Worm (Caenorhabditis elegans): ENCODE results near the gene F17C11.22.

Gene F17C11.22

ce11 chrV:10965501-10965900 is 4.5 kb downstream of the F17C11.22 start, which contains the start of the genes ctf-4 and eef-1G (continued):
- peak; percentile 87; the same call in 1 of the 2 replicates for TF ChIP-seq madf-9 (GFP tag; conservative IDR thresholded peaks at IDR 0.05)
- no peak for TF ChIP-seq ztf-7 (tag; optimal IDR thresholded peaks at IDR 0.05)
- TF ChIP-seq F26F4.8 (GFP tag; conservative IDR thresholded peaks at IDR 0.05), result no peak
- peak; percentile 32 for TF ChIP-seq snpc-4 (tag; optimal IDR thresholded peaks at IDR 0.05)
- TF ChIP-seq lir-3 (tag; optimal IDR thresholded peaks at IDR 0.05), result peak; percentile 6
- TF ChIP-seq mxl-2 (GFP tag; conservative IDR thresholded peaks at IDR 0.05), result no peak
- no peak for TF ChIP-seq F44E2.7 (GFP tag; IDR thresholded peaks at IDR 0.05)
- TF ChIP-seq F49E8.2 (tag; optimal IDR thresholded peaks at IDR 0.05; ENCODE audit: borderline replicate concordance), result peak; percentile 51
- TF ChIP-seq ctbp-1 (GFP tag; IDR thresholded peaks at IDR 0.05), result peak; percentile 92
- no peak for TF ChIP-seq D1046.2 (GFP tag; IDR thresholded peaks at IDR 0.05)
- TF ChIP-seq nhr-102 (tag; optimal IDR thresholded peaks at IDR 0.05), result peak; percentile 96
- peak in 1 of 2 experiments; percentile 67 for TF ChIP-seq ZK546.5 (tag; optimal IDR thresholded peaks at IDR 0.05)
- peak in 1 of 2 experiments; percentile 76 for TF ChIP-seq mdl-1 (tag; optimal IDR thresholded peaks at IDR 0.05)
- TF ChIP-seq mes-2 (tag; optimal IDR thresholded peaks at IDR 0.05; ENCODE audit: poor library complexity, severe bottlenecking), result peak; percentile 93
- peak; percentile 64 for TF ChIP-seq vab-7 (GFP tag; IDR thresholded peaks at IDR 0.05)
- TF ChIP-seq nhr-6 (tag; optimal IDR thresholded peaks at IDR 0.05), result peak; percentile 97
- peak; percentile 60; the same call in 1 of the 2 replicates for TF ChIP-seq egl-43 (GFP tag; IDR thresholded peaks at IDR 0.05)
- peak; percentile 7; the same call in 1 of the 2 replicates for TF ChIP-seq Y48G9A.11 (GFP tag; IDR thresholded peaks at IDR 0.05)
- TF ChIP-seq lin-38 (GFP tag; IDR thresholded peaks at IDR 0.05), result peak; percentile 99
- peak; percentile 87 for TF ChIP-seq arid-1 (GFP tag; conservative IDR thresholded peaks at IDR 0.05)
- TF ChIP-seq Y5F2A.4 (GFP tag; optimal IDR thresholded peaks at IDR 0.05), result peak; percentile 28
- peak; percentile 84 for TF ChIP-seq jun-1 (tag; optimal IDR thresholded peaks at IDR 0.05)
- TF ChIP-seq pha-4 (GFP tag; IDR thresholded peaks at IDR 0.05), result peak; percentile 92
- peak; percentile 100 for TF ChIP-seq pha-4 (tag; optimal IDR thresholded peaks at IDR 0.05)
- no peak for TF ChIP-seq zag-1 (tag; optimal IDR thresholded peaks at IDR 0.05)
- peak in 1 of 2 experiments; percentile 97 for TF ChIP-seq unc-62 (GFP tag; optimal IDR thresholded peaks at IDR 0.05 in 1 of 2)
- TF ChIP-seq unc-62 (tag; optimal IDR thresholded peaks at IDR 0.05), result no peak
- TF ChIP-seq php-3 (GFP tag; IDR thresholded peaks at IDR 0.05), result peak; percentile 82
- peak; percentile 91 for TF ChIP-seq T20F7.1 (GFP tag; optimal IDR thresholded peaks at IDR 0.05)
- peak; percentile 91 for TF ChIP-seq hlh-30 (tag; optimal IDR thresholded peaks at IDR 0.05; ENCODE audit: insufficient read depth)
- peak; percentile 87; the same call in 1 of the 2 replicates for TF ChIP-seq nhr-42 (GFP tag; IDR thresholded peaks at IDR 0.05)
- peak; percentile 84 for TF ChIP-seq zfp-2 (tag; optimal IDR thresholded peaks at IDR 0.05)
- peak; percentile 94 for TF ChIP-seq lin-1 (GFP tag; IDR thresholded peaks at IDR 0.05)

DNA sequence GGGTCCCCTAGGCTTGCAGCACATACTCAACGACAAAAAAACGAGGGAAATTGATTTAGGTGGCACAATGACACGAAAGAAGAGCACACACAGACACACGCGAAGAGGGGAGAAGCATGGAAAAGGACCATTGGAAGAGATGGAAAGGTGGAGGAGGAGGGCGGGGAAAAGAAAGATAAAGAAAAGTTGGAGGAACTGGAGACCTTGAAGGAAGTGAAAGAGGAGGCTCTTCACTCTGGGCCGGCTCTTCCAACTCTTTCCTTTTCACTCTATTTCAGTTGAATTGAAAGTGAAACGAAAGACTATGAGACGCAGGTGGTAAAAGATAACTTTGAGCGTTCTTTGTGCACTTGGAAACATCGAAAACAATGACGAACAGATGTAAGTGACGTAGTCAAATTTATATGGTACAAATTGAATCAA is 8.5 kb downstream of the F17C11.22 start:
- TF ChIP-seq nhr-76 (tag; optimal IDR thresholded peaks at IDR 0.05) (no peak), hif-1 (tag; optimal IDR thresholded peaks at IDR 0.05) (peak in 1 of 2 experiments; percentile 66), nhr-6 (tag; optimal IDR thresholded peaks at IDR 0.05) (no peak), pha-4 (GFP tag; IDR thresholded peaks at IDR 0.05) (no peak), pha-4 (tag; optimal IDR thresholded peaks at IDR 0.05) (no peak), fkh-10 (GFP tag; optimal IDR thresholded peaks at IDR 0.05) (peak; percentile 89), snpc-1.2 (GFP tag; IDR thresholded peaks at IDR 0.05) (no peak), dve-1 (tag; optimal IDR thresholded peaks at IDR 0.05; ENCODE audit: insufficient read depth) (peak; percentile 52), D1046.2 (GFP tag; IDR thresholded peaks at IDR 0.05) (0 out of 2 replicates have a peak, but pooled peaks have one; percentile 10), nhr-25 (tag; optimal IDR thresholded peaks at IDR 0.05; ENCODE audit: borderline replicate concordance, insufficient read depth) (no peak), zip-11 (GFP tag; IDR thresholded peaks at IDR 0.05) (no peak), ceh-32 (tag; optimal IDR thresholded peaks at IDR 0.05; ENCODE audit: poor library complexity) (no peak), lin-13 (GFP tag; optimal IDR thresholded peaks at IDR 0.05) (peak; percentile 35), ama-1 (optimal IDR thresholded peaks at IDR 0.05) (peak; percentile 6), F10B5.3 (tag; optimal IDR thresholded peaks at IDR 0.05) (no peak), F49E8.2 (tag; optimal IDR thresholded peaks at IDR 0.05; ENCODE audit: borderline replicate concordance) (no peak), spr-3 (GFP tag; optimal IDR thresholded peaks at IDR 0.05) (no peak), unc-62 (GFP tag; optimal IDR thresholded peaks at IDR 0.05 in 1 of 2) (no peak), unc-62 (tag; optimal IDR thresholded peaks at IDR 0.05) (no peak), lin-1 (GFP tag; IDR thresholded peaks at IDR 0.05) (no peak), daf-16 (GFP tag; optimal IDR thresholded peaks at IDR 0.05) (peak in 1 of 2 experiments; percentile 87), daf-16 (tag; optimal IDR thresholded peaks at IDR 0.05) (peak; percentile 53), attf-4 (tag; optimal IDR thresholded peaks at IDR 0.05) (no peak), madf-9 (GFP tag; conservative IDR thresholded peaks at IDR 0.05) (no peak), fos-1 (tag; optimal IDR thresholded peaks at IDR 0.05) (no peak)

Data from whole organism, L4 larva.